Worm (Caenorhabditis elegans): Measurements from ENCODE around the gene F13A2.10.

The F13A2.10 gene

DNA sequence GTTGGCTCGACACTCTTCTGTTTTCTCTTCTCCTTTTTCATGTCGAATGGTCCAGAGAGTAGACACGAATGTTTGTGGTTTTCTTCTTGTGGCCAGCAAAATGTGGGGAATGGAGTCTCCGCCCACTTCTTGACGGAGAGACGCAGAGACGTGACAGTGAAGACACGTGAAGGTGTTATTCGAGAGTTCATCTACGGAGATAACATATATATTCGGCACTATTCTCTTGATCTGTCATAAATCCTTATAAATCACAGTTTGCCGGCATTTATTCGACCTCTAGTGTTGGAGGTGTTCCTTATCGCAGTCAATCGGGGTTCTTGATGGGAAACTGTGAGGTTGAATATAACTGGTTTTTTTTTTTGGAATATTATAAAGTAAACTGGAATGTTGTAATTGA lies 24.6 kb downstream of the F13A2.10 start, which contains the start of gene F32D1.3:
TSS of gene F32D1.3 (minus strand) at position 65 of the 400 bp plus-strand sequence.
- no peak for TF ChIP-seq C08G9.2 (tag; optimal IDR thresholded peaks at IDR 0.05)
- peak; percentile 4 for TF ChIP-seq unc-55 (GFP tag; optimal IDR thresholded peaks at IDR 0.05)

DNA sequence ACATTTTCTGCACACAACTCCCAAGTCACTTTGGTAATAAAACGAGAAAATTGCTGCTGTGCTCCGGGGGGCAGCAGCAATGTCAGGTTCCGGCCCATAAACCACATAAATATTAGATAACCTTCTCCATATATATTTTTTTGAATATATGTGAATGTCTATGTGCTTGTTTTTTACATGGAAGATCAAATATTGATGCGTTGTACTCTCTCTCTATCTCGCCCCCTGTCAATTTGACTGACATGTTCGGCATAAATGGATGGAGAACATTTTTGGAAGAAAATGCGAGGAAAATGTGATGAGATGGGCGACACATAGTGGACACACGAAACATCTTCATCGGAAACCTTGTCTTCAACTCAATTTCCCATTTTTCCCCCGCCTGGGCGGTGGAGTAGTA lies 26.1 kb downstream of the F13A2.10 start:
- TF ChIP-seq hlh-6 (tag; optimal IDR thresholded peaks at IDR 0.05) (no peak), ttx-3 (tag; optimal IDR thresholded peaks at IDR 0.05) (no peak), pag-3 (tag; optimal IDR thresholded peaks at IDR 0.05; ENCODE audit: borderline replicate concordance) (no peak), unc-42 (tag; optimal IDR thresholded peaks at IDR 0.05) (peak; percentile 48), ztf-16 (tag; optimal IDR thresholded peaks at IDR 0.05) (no peak), unc-55 (GFP tag; optimal IDR thresholded peaks at IDR 0.05) (peak; percentile 71), ref-2 (tag; optimal IDR thresholded peaks at IDR 0.05) (no peak), lin-11 (tag; optimal IDR thresholded peaks at IDR 0.05) (no peak), T23F11.4 (GFP tag; optimal IDR thresholded peaks at IDR 0.05) (no peak), dmd-4 (tag; optimal IDR thresholded peaks at IDR 0.05; ENCODE audit: borderline replicate concordance) (no peak), elt-2 (tag; optimal IDR thresholded peaks at IDR 0.05) (no peak), Y22D7AL.16 (tag; optimal IDR thresholded peaks at IDR 0.05) (no peak), ceh-18 (tag; optimal IDR thresholded peaks at IDR 0.05) (no peak), pat-9 (tag; optimal IDR thresholded peaks at IDR 0.05) (no peak)

DNA sequence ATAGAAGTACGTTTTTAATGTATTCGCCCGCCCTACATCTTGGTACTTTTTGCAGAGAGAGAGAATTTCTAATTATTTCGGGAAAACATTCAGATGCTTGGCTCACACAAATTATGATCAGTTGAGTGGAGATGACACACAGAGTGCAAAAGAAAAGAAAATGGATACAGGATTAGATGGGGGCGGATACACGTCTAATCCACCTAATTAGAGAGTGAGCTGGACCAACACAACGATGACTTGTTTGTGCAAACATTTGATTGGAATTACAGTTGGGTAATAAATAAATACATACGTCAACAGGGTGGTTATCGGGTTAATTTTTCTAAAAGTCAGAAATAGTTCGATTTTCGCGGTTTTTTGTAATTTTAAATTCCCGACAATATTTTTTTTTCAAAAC lies 26.9 kb downstream of the F13A2.10 start:
- TF ChIP-seq unc-42 (tag; optimal IDR thresholded peaks at IDR 0.05) (peak; percentile 46), ama-1 (optimal IDR thresholded peaks at IDR 0.05) (no peak), ceh-31 (tag; optimal IDR thresholded peaks at IDR 0.05) (peak; percentile 55)

DNA sequence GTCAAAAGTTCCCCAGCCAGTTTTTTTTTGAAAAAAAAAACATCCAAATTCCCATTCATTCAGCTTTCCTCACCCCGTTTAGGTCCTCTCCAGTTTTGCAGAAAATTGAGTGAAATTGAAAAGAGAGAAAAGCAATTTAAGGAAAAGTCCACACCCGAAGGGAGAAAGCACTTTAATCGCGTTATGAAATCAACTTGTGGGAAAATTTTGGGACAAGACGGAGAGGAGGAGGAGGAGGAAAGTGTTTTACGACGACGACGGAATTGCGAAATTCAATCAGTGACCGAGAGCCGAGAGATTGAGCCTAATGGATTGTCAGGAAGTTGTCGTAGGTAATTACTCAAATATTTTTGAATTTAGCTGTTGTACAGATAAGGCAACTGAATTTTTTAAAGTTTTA lies 28.7 kb downstream of the F13A2.10 start:
- TF ChIP-seq npax-4 (tag; optimal IDR thresholded peaks at IDR 0.05) (no peak), ceh-31 (tag; optimal IDR thresholded peaks at IDR 0.05) (peak; percentile 61), fax-1 (tag; optimal IDR thresholded peaks at IDR 0.05) (no peak), gmeb-2 (tag; optimal IDR thresholded peaks at IDR 0.05) (no peak), ceh-18 (tag; optimal IDR thresholded peaks at IDR 0.05) (no peak), lim-6 (tag; optimal IDR thresholded peaks at IDR 0.05) (no peak), unc-3 (GFP tag; conservative IDR thresholded peaks at IDR 0.05) (no peak), unc-3 (tag; optimal IDR thresholded peaks at IDR 0.05) (no peak), nhr-11 (tag; optimal IDR thresholded peaks at IDR 0.05) (no peak), ceh-14 (tag; optimal IDR thresholded peaks at IDR 0.05) (peak; percentile 75), pros-1 (tag; optimal IDR thresholded peaks at IDR 0.05) (no peak), elt-2 (tag; optimal IDR thresholded peaks at IDR 0.05) (no peak), T23F11.4 (GFP tag; optimal IDR thresholded peaks at IDR 0.05) (no peak), fkh-10 (GFP tag; optimal IDR thresholded peaks at IDR 0.05) (no peak), unc-42 (tag; optimal IDR thresholded peaks at IDR 0.05) (peak; percentile 99), sox-2 (GFP tag; IDR thresholded peaks at IDR 0.05) (no peak), K02D7.2 (tag; optimal IDR thresholded peaks at IDR 0.05) (no peak), mec-3 (tag; optimal IDR thresholded peaks at IDR 0.05; ENCODE audit: borderline replicate concordance) (no peak), ceh-19 (GFP tag; optimal IDR thresholded peaks at IDR 0.05) (no peak)

ce11 chrV:4356047-4356612 lies 29.9 kb downstream of the F13A2.10 start:
- no peak for TF ChIP-seq fkh-6 (tag; optimal IDR thresholded peaks at IDR 0.05)
- TF ChIP-seq unc-42 (tag; optimal IDR thresholded peaks at IDR 0.05): peak; percentile 85
- TF ChIP-seq ceh-34 (tag; optimal IDR thresholded peaks at IDR 0.05): peak; percentile 59

ce11 chrV:4346799-4347198 lies 39.3 kb downstream of the F13A2.10 start, which contains the start of gene mcm-7:
Gene mcm-7, plus strand, starts transcription at chrV:4347166.
- TF ChIP-seq nhr-232 (tag; optimal IDR thresholded peaks at IDR 0.05) (no peak), unc-55 (GFP tag; optimal IDR thresholded peaks at IDR 0.05) (no peak), C08G9.2 (tag; optimal IDR thresholded peaks at IDR 0.05) (no peak), nfya-1 (tag; optimal IDR thresholded peaks at IDR 0.05) (peak; percentile 55), pax-1 (tag; optimal IDR thresholded peaks at IDR 0.05) (peak; percentile 26), hlh-8 (tag; optimal IDR thresholded peaks at IDR 0.05) (no peak), F13H6.1 (tag; optimal IDR thresholded peaks at IDR 0.05) (no peak), ceh-9 (tag; optimal IDR thresholded peaks at IDR 0.05) (no peak), ets-4 (tag; optimal IDR thresholded peaks at IDR 0.05) (no peak), ahr-1 (tag; optimal IDR thresholded peaks at IDR 0.05) (no peak), elt-2 (tag; optimal IDR thresholded peaks at IDR 0.05) (peak; percentile 9), tbx-2 (tag; optimal IDR thresholded peaks at IDR 0.05) (peak; percentile 29), unc-86 (tag; optimal IDR thresholded peaks at IDR 0.05) (no peak), ceh-31 (tag; optimal IDR thresholded peaks at IDR 0.05) (peak; percentile 40)
